Worm (Caenorhabditis elegans) whole organism, midembryonic: ENCODE measurements around the gene dod-20.
A peak's percentile ranks its signal among the peaks of the same experiment; 100 is the strongest.

Experiments
- T22C8.4 ChIP-seq: fragments of 200-800 bp; sonication (Bioruptor generic); IDR thresholded peaks from 2 replicates; pipeline ENCODE4 v1.3.6; 2022; ENCODE audit warnings: missing genetic modification characterization, missing compliant biosample characterization
- cog-1 ChIP-seq: sonication (generic microtip); optimal IDR thresholded peaks from 2 replicates; lab custom pipeline; 2016; ENCODE audit warnings: missing genetic modification characterization, missing compliant biosample characterization
- flt-1 ChIP-seq: fragments of 200-800 bp; sonication (Bioruptor generic); IDR thresholded peaks from 2 replicates; pipeline ENCODE4 v1.3.6; 2022; ENCODE audit warnings: missing genetic modification characterization, missing compliant biosample characterization
- klf-2 ChIP-seq: fragments of 200-800 bp; sonication (Bioruptor generic); conservative IDR thresholded peaks from 2 replicates; pipeline ENCODE4 v1.3.6; 2022; ENCODE audit warnings: missing genetic modification reagents, missing genetic modification characterization, missing compliant biosample characterization
- med-1 ChIP-seq: sonication (generic microtip); optimal IDR thresholded peaks from 2 replicates; lab custom pipeline; 2017; ENCODE audit warnings: missing genetic modification characterization, mild to moderate bottlenecking, missing compliant biosample characterization, antibody characterized with exemption, missing genetic modification reagents; ENCODE audit not compliant: insufficient read depth
- ref-1 ChIP-seq: fragments of 200-800 bp; sonication (Bioruptor generic); conservative IDR thresholded peaks from 2 replicates; pipeline ENCODE4 v1.3.6; 2022; ENCODE audit warnings: missing genetic modification reagents, missing genetic modification characterization, missing compliant biosample characterization
- tab-1 ChIP-seq: fragments of 200-800 bp; sonication (Bioruptor generic); IDR thresholded peaks from 2 replicates; pipeline ENCODE4 v1.3.6; 2022; ENCODE audit warnings: missing genetic modification characterization, missing compliant biosample characterization
- ztf-23 ChIP-seq: fragments of 200-800 bp; sonication (Bioruptor generic); IDR thresholded peaks from 2 replicates; pipeline ENCODE4 v1.3.6; 2022; ENCODE audit warnings: missing genetic modification reagents, missing genetic modification characterization, missing compliant biosample characterization
- ztf-29 ChIP-seq: fragments of 200-800 bp; sonication (Bioruptor generic); IDR thresholded peaks from 2 replicates; pipeline ENCODE4 v1.3.6; 2022; ENCODE audit warnings: missing genetic modification reagents, missing genetic modification characterization, missing compliant biosample characterization

The dod-20 gene

ce11 chrV:446988-447387, 24.8 kb downstream of the dod-20 start:
- TF ChIP-seq klf-2 (GFP tag; lab: Robert Waterston, UW) (no peak), med-1 (no peak), tab-1 (GFP tag; lab: Robert Waterston, UW) (0 out of 2 replicates have a peak, but pooled peaks have one; percentile 40), ref-1 (GFP tag; lab: Robert Waterston, UW) (no peak), ztf-23 (GFP tag; lab: Robert Waterston, UW) (no peak), T22C8.4 (GFP tag; lab: Robert Waterston, UW) (no peak), flt-1 (GFP tag; lab: Robert Waterston, UW) (0 out of 2 replicates have a peak, but pooled peaks have one; percentile 32), ztf-29 (no peak)

ce11 chrV:449130-449529, 26.9 kb downstream of the dod-20 start, which contains the start of gene srh-35:
Gene srh-35 (minus strand): TSS chrV:449230.
- TF ChIP-seq ztf-29 (no peak), klf-2 (GFP tag; lab: Robert Waterston, UW) (no peak), cog-1 (tag; lab: Kevin White, UChicago) (no peak), ref-1 (GFP tag; lab: Robert Waterston, UW) (no peak), T22C8.4 (GFP tag; lab: Robert Waterston, UW) (no peak), ztf-23 (GFP tag; lab: Robert Waterston, UW) (no peak), tab-1 (GFP tag; lab: Robert Waterston, UW) (no peak), med-1 (no peak)

- TF ChIP-seq cog-1 (tag; lab: Kevin White, UChicago) (no peak), flt-1 (GFP tag; lab: Robert Waterston, UW) (no peak), tab-1 (GFP tag; lab: Robert Waterston, UW) (no peak), T22C8.4 (GFP tag; lab: Robert Waterston, UW) (no peak), med-1 (no peak), ztf-29 (no peak), ztf-23 (GFP tag; lab: Robert Waterston, UW) (no peak), klf-2 (GFP tag; lab: Robert Waterston, UW) (no peak), ref-1 (GFP tag; lab: Robert Waterston, UW) (no peak)
Observed at ce11 chrV:449685-450084, 27.5 kb downstream of the dod-20 start, which contains the start of gene M02H5.8. Gene M02H5.8 (plus strand): TSS chrV:449981.

- TF ChIP-seq ref-1 (GFP tag; lab: Robert Waterston, UW), result no peak
- no peak for TF ChIP-seq ztf-23 (GFP tag; lab: Robert Waterston, UW)
- TF ChIP-seq flt-1 (GFP tag; lab: Robert Waterston, UW), result no peak
- TF ChIP-seq tab-1 (GFP tag; lab: Robert Waterston, UW), result no peak
- TF ChIP-seq cog-1 (tag; lab: Kevin White, UChicago), result no peak
- TF ChIP-seq klf-2 (GFP tag; lab: Robert Waterston, UW), result no peak
- no peak for TF ChIP-seq T22C8.4 (GFP tag; lab: Robert Waterston, UW)
- no peak for TF ChIP-seq ztf-29
- TF ChIP-seq med-1, result no peak
Observed at ce11 chrV:450757-451501, 28.7 kb downstream of the dod-20 start, which contains the start of gene nhr-123. Gene nhr-123 (plus strand): TSS chrV:451451.

ce11 chrV:453569-453968, 31.3 kb downstream of the dod-20 start, which contains the start of gene nhr-98:
Gene nhr-98 (plus strand): TSS chrV:453869.
- TF ChIP-seq T22C8.4 (GFP tag; lab: Robert Waterston, UW) (no peak), flt-1 (GFP tag; lab: Robert Waterston, UW) (no peak), ztf-29 (no peak), ref-1 (GFP tag; lab: Robert Waterston, UW) (no peak), med-1 (no peak), cog-1 (tag; lab: Kevin White, UChicago) (no peak), ztf-23 (GFP tag; lab: Robert Waterston, UW) (no peak), tab-1 (GFP tag; lab: Robert Waterston, UW) (no peak), klf-2 (GFP tag; lab: Robert Waterston, UW) (no peak)

ce11 chrV:457839-458238, 35.6 kb downstream of the dod-20 start:
- TF ChIP-seq ref-1 (GFP tag; lab: Robert Waterston, UW) (no peak), med-1 (no peak), tab-1 (GFP tag; lab: Robert Waterston, UW) (no peak), ztf-23 (GFP tag; lab: Robert Waterston, UW) (no peak), ztf-29 (no peak), cog-1 (tag; lab: Kevin White, UChicago) (no peak), klf-2 (GFP tag; lab: Robert Waterston, UW) (no peak), flt-1 (GFP tag; lab: Robert Waterston, UW) (no peak), T22C8.4 (GFP tag; lab: Robert Waterston, UW) (no peak)

- no peak for TF ChIP-seq flt-1 (GFP tag; lab: Robert Waterston, UW)
- TF ChIP-seq klf-2 (GFP tag; lab: Robert Waterston, UW), result no peak
- no peak for TF ChIP-seq ztf-29
- TF ChIP-seq T22C8.4 (GFP tag; lab: Robert Waterston, UW), result no peak
- no peak for TF ChIP-seq cog-1 (tag; lab: Kevin White, UChicago)
- TF ChIP-seq med-1, result no peak
- no peak for TF ChIP-seq ztf-23 (GFP tag; lab: Robert Waterston, UW)
- TF ChIP-seq tab-1 (GFP tag; lab: Robert Waterston, UW), result no peak
- TF ChIP-seq ref-1 (GFP tag; lab: Robert Waterston, UW), result no peak
Observed at ce11 chrV:459464-459863, 37.2 kb downstream of the dod-20 start, which contains the start of gene nhr-203. Gene nhr-203 (plus strand): TSS chrV:459795.

- TF ChIP-seq cog-1 (tag; lab: Kevin White, UChicago), result no peak
Observed at ce11 chrV:462263-462662, 40.0 kb downstream of the dod-20 start, which contains the start of gene nhr-202. Gene nhr-202 (plus strand): TSS chrV:462588.

ce11 chrV:464800-465199, 42.6 kb downstream of the dod-20 start, which contains the start of gene nhr-201:
Gene nhr-201 (plus strand): TSS chrV:464828.
- TF ChIP-seq T22C8.4 (GFP tag; lab: Robert Waterston, UW) (no peak), cog-1 (tag; lab: Kevin White, UChicago) (no peak), klf-2 (GFP tag; lab: Robert Waterston, UW) (no peak), ztf-23 (GFP tag; lab: Robert Waterston, UW) (no peak), med-1 (no peak), ztf-29 (no peak), tab-1 (GFP tag; lab: Robert Waterston, UW) (no peak)
